Worm (Caenorhabditis elegans): Measurements from ENCODE around the gene K09A11.1.

- no peak for TF ChIP-seq F10B5.3 (tag; optimal IDR thresholded peaks at IDR 0.05)
- no peak for TF ChIP-seq daf-16 (GFP tag; optimal IDR thresholded peaks at IDR 0.05)
- no peak for TF ChIP-seq daf-16 (tag; optimal IDR thresholded peaks at IDR 0.05)
- TF ChIP-seq rbr-2 (tag; optimal IDR thresholded peaks at IDR 0.05) = no peak
- no peak for TF ChIP-seq nhr-111 (GFP tag; optimal IDR thresholded peaks at IDR 0.05)
- TF ChIP-seq ces-1 (GFP tag; optimal IDR thresholded peaks at IDR 0.05) = no peak
- no peak for TF ChIP-seq nhr-25 (tag; optimal IDR thresholded peaks at IDR 0.05; ENCODE audit: borderline replicate concordance, insufficient read depth)
- TF ChIP-seq nhr-6 (tag; optimal IDR thresholded peaks at IDR 0.05) = no peak
- TF ChIP-seq ceh-82 (tag; optimal IDR thresholded peaks at IDR 0.05) = no peak
- TF ChIP-seq vab-7 (GFP tag; IDR thresholded peaks at IDR 0.05) = no peak
- TF ChIP-seq nhr-76 (tag; optimal IDR thresholded peaks at IDR 0.05) = no peak
- no peak for TF ChIP-seq nhr-237 (tag; optimal IDR thresholded peaks at IDR 0.05)
- TF ChIP-seq snpc-4 (tag; optimal IDR thresholded peaks at IDR 0.05) = no peak
Measured at ce11 chrX:13291506-13291905, 29.2 kb downstream of the K09A11.1 start, which contains the start of gene srd-38.
